Worm (Caenorhabditis elegans): ENCODE data around the gene kmo-1.

DNA sequence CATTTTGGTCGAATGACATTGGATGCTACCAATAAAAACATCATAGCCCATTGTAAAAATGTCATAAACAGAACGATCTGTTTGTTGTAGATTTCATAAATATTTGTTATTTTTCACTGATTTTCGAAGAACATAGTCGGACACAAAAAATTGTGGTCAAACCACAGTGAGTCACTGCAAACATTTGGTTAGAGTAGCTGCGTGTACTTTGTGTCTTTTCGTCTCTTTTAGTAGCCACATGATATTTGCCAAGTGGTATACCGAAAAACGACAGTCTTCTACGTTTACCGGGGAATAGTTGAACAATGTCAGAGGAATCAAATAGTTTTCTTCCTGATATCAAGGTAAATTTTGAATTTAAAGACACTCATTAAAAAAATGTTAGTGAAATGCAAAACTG lies 21.4 kb upstream of the kmo-1 start, which contains the start of gene nhr-206:
- no peak for TF ChIP-seq ztf-23 (GFP tag; IDR thresholded peaks at IDR 0.05)
- TF ChIP-seq T22C8.4 (GFP tag; IDR thresholded peaks at IDR 0.05), result no peak
